Worm (Caenorhabditis elegans): ENCODE data around the gene F43C11.7.

The F43C11.7 gene

ce11 chrII:2298742-2299141 is 37.0 kb upstream of the F43C11.7 start, which contains the start of gene B0281.4:
TSS of gene B0281.4 (minus strand) at chrII:2298842.
- TF ChIP-seq swsn-7 (tag; optimal IDR thresholded peaks at IDR 0.05) (no peak), lin-39 (tag; optimal IDR thresholded peaks at IDR 0.05) (no peak), lin-35 (GFP tag; optimal IDR thresholded peaks at IDR 0.05) (no peak), nhr-237 (tag; optimal IDR thresholded peaks at IDR 0.05) (no peak), zip-4 (GFP tag; optimal IDR thresholded peaks at IDR 0.05) (no peak), vab-15 (tag; optimal IDR thresholded peaks at IDR 0.05) (no peak), nhr-77 (tag; optimal IDR thresholded peaks at IDR 0.05) (no peak), sptf-1 (tag; optimal IDR thresholded peaks at IDR 0.05) (no peak), nhr-19 (GFP tag; conservative IDR thresholded peaks at IDR 0.05) (no peak), fkh-10 (GFP tag; optimal IDR thresholded peaks at IDR 0.05) (no peak)

- TF ChIP-seq pag-3 (tag; optimal IDR thresholded peaks at IDR 0.05; ENCODE audit: borderline replicate concordance, insufficient read depth), result no peak
- no peak for TF ChIP-seq nhr-19 (GFP tag; conservative IDR thresholded peaks at IDR 0.05)
- TF ChIP-seq ceh-90 (tag; optimal IDR thresholded peaks at IDR 0.05), result no peak
- no peak for TF ChIP-seq nhr-237 (tag; optimal IDR thresholded peaks at IDR 0.05)
- no peak for TF ChIP-seq ztf-4 (tag; optimal IDR thresholded peaks at IDR 0.05)
- TF ChIP-seq xbp-1 (tag; optimal IDR thresholded peaks at IDR 0.05), result no peak
- TF ChIP-seq dsc-1 (tag; optimal IDR thresholded peaks at IDR 0.05), result no peak
- no peak for TF ChIP-seq alr-1 (tag; optimal IDR thresholded peaks at IDR 0.05; ENCODE audit: borderline replicate concordance)
- no peak for TF ChIP-seq aha-1 (tag; optimal IDR thresholded peaks at IDR 0.05)
- TF ChIP-seq efl-3 (GFP tag; optimal IDR thresholded peaks at IDR 0.05), result no peak
- TF ChIP-seq nhr-71 (tag; optimal IDR thresholded peaks at IDR 0.05), result no peak
Observed at ce11 chrII:2300861-2301260, 34.8 kb upstream of the F43C11.7 start, which contains the start of gene B0281.5. TSS of gene B0281.5 (minus strand) at chrII:2300961.

- no peak for TF ChIP-seq ama-1 (optimal IDR thresholded peaks at IDR 0.05)
- no peak for TF ChIP-seq efl-1 (optimal IDR thresholded peaks at IDR 0.05)
- peak in 1 of 2 experiments; percentile 22 for TF ChIP-seq efl-1 (GFP tag; optimal IDR thresholded peaks at IDR 0.05 in 1 of 2)
- TF ChIP-seq aha-1 (tag; optimal IDR thresholded peaks at IDR 0.05), result no peak
Observed at ce11 chrII:2302330-2302729, 33.4 kb upstream of the F43C11.7 start, which contains the start of gene B0281.6. TSS of gene B0281.6 (minus strand) at chrII:2302430.

ce11 chrII:2304575-2304974 is 31.1 kb upstream of the F43C11.7 start:
- TF ChIP-seq xbp-1 (tag; optimal IDR thresholded peaks at IDR 0.05) (no peak), ets-5 (GFP tag; IDR thresholded peaks at IDR 0.05) (no peak), fkh-8 (tag; optimal IDR thresholded peaks at IDR 0.05) (no peak), zag-1 (tag; optimal IDR thresholded peaks at IDR 0.05) (no peak), snu-23 (GFP tag; optimal IDR thresholded peaks at IDR 0.05) (no peak), ceh-63 (GFP tag; optimal IDR thresholded peaks at IDR 0.05) (no peak), mef-2 (tag; optimal IDR thresholded peaks at IDR 0.05) (no peak), nhr-71 (tag; optimal IDR thresholded peaks at IDR 0.05) (no peak), tlp-1 (tag; optimal IDR thresholded peaks at IDR 0.05) (no peak), egl-27 (tag; optimal IDR thresholded peaks at IDR 0.05) (no peak), unc-62 (GFP tag; optimal IDR thresholded peaks at IDR 0.05) (no peak), nhr-20 (tag; optimal IDR thresholded peaks at IDR 0.05) (no peak), ceh-82 (tag; optimal IDR thresholded peaks at IDR 0.05) (no peak), unc-30 (tag; optimal IDR thresholded peaks at IDR 0.05) (no peak), nhr-11 (tag; optimal IDR thresholded peaks at IDR 0.05) (no peak), pax-3 (tag; optimal IDR thresholded peaks at IDR 0.05) (no peak), nhr-28 (tag; optimal IDR thresholded peaks at IDR 0.05) (no peak), lin-39 (tag; optimal IDR thresholded peaks at IDR 0.05) (no peak), irx-1 (tag; optimal IDR thresholded peaks at IDR 0.05) (no peak), nhr-84 (tag; optimal IDR thresholded peaks at IDR 0.05) (no peak)
